Fruit fly (Drosophila melanogaster) whole organism, embryonic: ENCODE results near the gene Son.
A peak's percentile ranks its signal among the peaks of the same experiment; 100 is the strongest.

Source experiments
- Bdp1 ChIP-seq: fragments of 200-800 bp; sonication (Bioruptor generic); optimal IDR thresholded peaks from 3 replicates; lab custom pipeline; 2016; ENCODE audit warnings: missing biosample characterization, missing genetic modification characterization
- CG1024 ChIP-seq: fragments of 200-800 bp; sonication (Bioruptor generic); IDR thresholded peaks from 2 replicates; pipeline ENCODE4 v1.3.6; 2022; ENCODE audit warnings: missing biosample characterization, missing genetic modification characterization
- CG10654 ChIP-seq: fragments of 200-800 bp; sonication (Bioruptor generic); optimal IDR thresholded peaks from 2 replicates; lab custom pipeline; 2016; ENCODE audit warnings: missing biosample characterization, missing genetic modification characterization
- CG11398 ChIP-seq: fragments of 200-800 bp; sonication (Bioruptor generic); optimal IDR thresholded peaks from 2 replicates; lab custom pipeline; 2016; ENCODE audit warnings: missing biosample characterization, missing genetic modification characterization
- CG11504 ChIP-seq: fragments of 200-800 bp; sonication (Bioruptor generic); optimal IDR thresholded peaks from 3 replicates; lab custom pipeline; 2019; ENCODE audit warnings: missing biosample characterization, mild to moderate bottlenecking, missing genetic modification characterization, moderate library complexity
- CG13287 ChIP-seq: fragments of 200-800 bp; sonication (Bioruptor generic); IDR thresholded peaks from 2 replicates; pipeline ENCODE4 v1.3.6; 2022; ENCODE audit warnings: missing biosample characterization, missing genetic modification characterization; ENCODE audit not compliant: partially characterized antibody
- CG14050 ChIP-seq: fragments of 200-800 bp; sonication (Bioruptor generic); IDR thresholded peaks from 3 replicates; pipeline ENCODE4 v1.3.6; 2022; ENCODE audit warnings: missing biosample characterization, missing genetic modification characterization
- CG14965 ChIP-seq: fragments of 200-800 bp; sonication (Bioruptor generic); optimal IDR thresholded peaks from 2 replicates; lab custom pipeline; 2016; ENCODE audit warnings: missing biosample characterization, missing genetic modification characterization, borderline replicate concordance
- CG15514 ChIP-seq: fragments of 200-800 bp; sonication (Bioruptor generic); optimal IDR thresholded peaks from 3 replicates; lab custom pipeline; 2017; ENCODE audit warnings: missing biosample characterization, missing genetic modification characterization, mild to moderate bottlenecking, moderate library complexity, missing genetic modification reagents
- CG1647 ChIP-seq: fragments of 200-800 bp; sonication (Bioruptor generic); optimal IDR thresholded peaks from 3 replicates; lab custom pipeline; 2016; ENCODE audit warnings: missing biosample characterization, missing genetic modification characterization
- CG17328 ChIP-seq: fragments of 200-800 bp; sonication (Bioruptor generic); IDR thresholded peaks from 2 replicates; pipeline ENCODE4 v1.3.6; 2022; ENCODE audit warnings: missing biosample characterization, missing genetic modification characterization
- CG34224 ChIP-seq: fragments of 200-800 bp; sonication (Bioruptor generic); IDR thresholded peaks from 3 replicates; pipeline ENCODE4 v1.3.6; 2022; ENCODE audit warnings: missing biosample characterization, missing genetic modification characterization; ENCODE audit not compliant: partially characterized antibody
- CG4404 ChIP-seq: fragments of 200-800 bp; sonication (Bioruptor generic); IDR thresholded peaks from 2 replicates; pipeline ENCODE4 v1.3.6; 2022; ENCODE audit warnings: missing biosample characterization, missing genetic modification characterization
- CG6272 ChIP-seq: fragments of 200-800 bp; sonication (Bioruptor generic); IDR thresholded peaks from 2 replicates; pipeline ENCODE4 v1.3.6; 2022; ENCODE audit warnings: missing biosample characterization, missing genetic modification characterization
- CG8765 ChIP-seq: fragments of 200-800 bp; sonication (Bioruptor generic); IDR thresholded peaks from 2 replicates; pipeline ENCODE4 v1.3.6; 2022; ENCODE audit warnings: missing biosample characterization, missing genetic modification characterization
- CG9797 ChIP-seq: fragments of 200-800 bp; sonication (Bioruptor generic); optimal IDR thresholded peaks from 3 replicates; lab custom pipeline; 2018; ENCODE audit warnings: missing biosample characterization, mild to moderate bottlenecking, missing genetic modification characterization
- CrebB ChIP-seq: fragments of 200-800 bp; sonication (Bioruptor generic); optimal IDR thresholded peaks from 3 replicates; lab custom pipeline; 2018; ENCODE audit warnings: missing biosample characterization, mild to moderate bottlenecking, missing genetic modification characterization
- D19B ChIP-seq: fragments of 200-800 bp; sonication (Bioruptor generic); optimal IDR thresholded peaks from 2 replicates; lab custom pipeline; 2017; ENCODE audit warnings: missing biosample characterization, mild to moderate bottlenecking, missing genetic modification characterization
- Dfd ChIP-seq, 2 experiments: fragments of >200 bp; optimal IDR thresholded peaks; 2 replicates each; lab custom pipeline; 2017; ENCODE audit warnings: missing biosample characterization in 2 of 2, missing genetic modification characterization in 2 of 2
- Dll ChIP-seq: fragments of 200-800 bp; sonication (Bioruptor generic); IDR thresholded peaks from 4 replicates; pipeline ENCODE4 v1.3.6; 2022; ENCODE audit warnings: missing biosample characterization, missing genetic modification characterization; ENCODE audit not compliant: partially characterized antibody
- Doc2 ChIP-seq: fragments of 200-800 bp; sonication (Bioruptor generic); IDR thresholded peaks from 2 replicates; pipeline ENCODE4 v1.3.6; 2022; ENCODE audit warnings: missing biosample characterization, missing genetic modification characterization
- Drgx ChIP-seq: fragments of 200-800 bp; sonication (Bioruptor generic); IDR thresholded peaks from 2 replicates; pipeline ENCODE4 v1.3.6; 2022; ENCODE audit warnings: missing biosample characterization, missing genetic modification characterization
- Elba2 ChIP-seq: fragments of 200-800 bp; sonication (Bioruptor generic); optimal IDR thresholded peaks from 3 replicates; lab custom pipeline; 2016; ENCODE audit warnings: missing biosample characterization, missing genetic modification characterization
- Fer1 ChIP-seq: fragments of 200-800 bp; sonication (Bioruptor generic); optimal IDR thresholded peaks from 2 replicates; lab custom pipeline; 2017; ENCODE audit warnings: missing biosample characterization, mild to moderate bottlenecking, missing genetic modification characterization
- GATAe ChIP-seq: fragments of 200-800 bp; sonication (Bioruptor generic); conservative IDR thresholded peaks from 2 replicates; pipeline ENCODE4 v1.3.6; 2022; ENCODE audit warnings: missing biosample characterization, missing genetic modification characterization
- HHEX ChIP-seq: fragments of 200-800 bp; sonication (Bioruptor generic); optimal IDR thresholded peaks from 3 replicates; lab custom pipeline; 2017; ENCODE audit warnings: missing biosample characterization, mild to moderate bottlenecking, missing genetic modification characterization, missing genetic modification reagents
- Hsf ChIP-seq: fragments of 200-800 bp; sonication (Bioruptor generic); optimal IDR thresholded peaks from 3 replicates; lab custom pipeline; 2016; ENCODE audit warnings: missing biosample characterization, missing genetic modification characterization
- NFAT ChIP-seq: fragments of 200-800 bp; sonication (Bioruptor generic); IDR thresholded peaks from 2 replicates; pipeline ENCODE4 v1.3.6; 2022; ENCODE audit warnings: missing biosample characterization, missing genetic modification characterization
- Oli ChIP-seq: fragments of 200-800 bp; sonication (Bioruptor generic); optimal IDR thresholded peaks from 2 replicates; lab custom pipeline; 2018; ENCODE audit warnings: missing biosample characterization, mild to moderate bottlenecking, missing genetic modification characterization, moderate library complexity
- Ravus ChIP-seq: fragments of 200-800 bp; sonication (Bioruptor generic); IDR thresholded peaks from 2 replicates; pipeline ENCODE4 v1.3.6; 2022; ENCODE audit warnings: missing biosample characterization, missing genetic modification characterization
- Rfx ChIP-seq: fragments of 200-800 bp; sonication (Bioruptor generic); IDR thresholded peaks from 2 replicates; pipeline ENCODE4 v1.3.6; 2022; ENCODE audit warnings: missing biosample characterization, missing genetic modification characterization
- Sox102F ChIP-seq: fragments of 200-800 bp; sonication (Bioruptor generic); optimal IDR thresholded peaks from 2 replicates; lab custom pipeline; 2018; ENCODE audit warnings: missing biosample characterization, mild to moderate bottlenecking, missing genetic modification characterization, moderate library complexity
- Taf1 ChIP-seq: fragments of 200-800 bp; sonication (Bioruptor generic); IDR thresholded peaks from 2 replicates; pipeline ENCODE4 v1.3.6; 2022; ENCODE audit warnings: missing biosample characterization, missing genetic modification characterization
- Tbp ChIP-seq: fragments of >200 bp; optimal IDR thresholded peaks from 2 replicates; lab custom pipeline; 2018; ENCODE audit warnings: missing biosample characterization, missing genetic modification characterization
- ewg ChIP-seq: fragments of 200-800 bp; sonication (Bioruptor generic); optimal IDR thresholded peaks from 3 replicates; lab custom pipeline; 2017; ENCODE audit warnings: mild to moderate bottlenecking, missing biosample characterization, missing genetic modification reagents, missing genetic modification characterization
- exex ChIP-seq: fragments of 200-800 bp; sonication (Bioruptor generic); optimal IDR thresholded peaks from 4 replicates; lab custom pipeline; 2018; ENCODE audit warnings: missing biosample characterization, mild to moderate bottlenecking, missing genetic modification characterization, moderate library complexity
- fd96Cb ChIP-seq: fragments of 200-800 bp; sonication (Bioruptor generic); optimal IDR thresholded peaks from 2 replicates; lab custom pipeline; 2018; ENCODE audit warnings: missing biosample characterization, mild to moderate bottlenecking, missing genetic modification characterization, moderate library complexity
- fu2 ChIP-seq: fragments of 200-800 bp; sonication (Bioruptor generic); optimal IDR thresholded peaks from 2 replicates; lab custom pipeline; 2016; ENCODE audit warnings: missing biosample characterization, missing genetic modification characterization
- gce ChIP-seq: fragments of 200-800 bp; sonication (Bioruptor generic); IDR thresholded peaks from 3 replicates; pipeline ENCODE4 v1.3.6; 2022; ENCODE audit warnings: missing biosample characterization, missing genetic modification characterization
- gsb-n ChIP-seq: fragments of 200-800 bp; sonication (Bioruptor generic); optimal IDR thresholded peaks from 3 replicates; lab custom pipeline; 2018; ENCODE audit warnings: missing biosample characterization, mild to moderate bottlenecking, missing genetic modification characterization
- hbn ChIP-seq: fragments of 200-800 bp; sonication (Bioruptor generic); IDR thresholded peaks from 2 replicates; pipeline ENCODE4 v1.3.6; 2022; ENCODE audit warnings: missing biosample characterization, missing genetic modification characterization; ENCODE audit not compliant: partially characterized antibody
- hth ChIP-seq: fragments of >200 bp; optimal IDR thresholded peaks from 2 replicates; lab custom pipeline; 2017; ENCODE audit warnings: inconsistent platforms
- ind ChIP-seq: fragments of 200-800 bp; sonication (Bioruptor generic); optimal IDR thresholded peaks from 3 replicates; lab custom pipeline; 2016; ENCODE audit warnings: missing biosample characterization, missing genetic modification characterization
- lilli ChIP-seq: fragments of 200-800 bp; sonication (Bioruptor generic); optimal IDR thresholded peaks from 3 replicates; lab custom pipeline; 2016; ENCODE audit warnings: missing biosample characterization, missing genetic modification characterization
- nerfin-2 ChIP-seq: fragments of 200-800 bp; sonication (Bioruptor generic); IDR thresholded peaks from 2 replicates; pipeline ENCODE4 v1.3.6; 2022; ENCODE audit warnings: missing biosample characterization, missing genetic modification characterization; ENCODE audit not compliant: partially characterized antibody
- onecut ChIP-seq: fragments of 200-800 bp; sonication (Bioruptor generic); IDR thresholded peaks from 2 replicates; pipeline ENCODE4 v1.3.6; 2022; ENCODE audit warnings: missing biosample characterization, missing genetic modification characterization
- otp ChIP-seq: fragments of 200-800 bp; sonication (Bioruptor generic); IDR thresholded peaks from 3 replicates; pipeline ENCODE4, ENCODE4 v1.3.6; 2022; ENCODE audit warnings: missing biosample characterization, missing genetic modification characterization
- pho ChIP-seq: fragments of 200-800 bp; sonication (Bioruptor generic); optimal IDR thresholded peaks from 2 replicates; lab custom pipeline; 2016; ENCODE audit warnings: missing biosample characterization, missing genetic modification characterization
- schlank ChIP-seq: fragments of 200-800 bp; sonication (Bioruptor generic); optimal IDR thresholded peaks from 2 replicates; lab custom pipeline; 2018; ENCODE audit warnings: missing biosample characterization, mild to moderate bottlenecking, missing genetic modification characterization
- sima ChIP-seq: fragments of 200-800 bp; sonication (Bioruptor generic); optimal IDR thresholded peaks from 2 replicates; lab custom pipeline; 2016; ENCODE audit warnings: missing biosample characterization, missing genetic modification characterization
- tap ChIP-seq: fragments of 200-800 bp; optimal IDR thresholded peaks from 3 replicates; lab custom pipeline; 2019; ENCODE audit warnings: missing biosample characterization, mild to moderate bottlenecking, missing genetic modification characterization, moderate library complexity
- tio ChIP-seq: fragments of 200-800 bp; sonication (Bioruptor generic); optimal IDR thresholded peaks from 2 replicates; lab custom pipeline; 2017; ENCODE audit warnings: missing biosample characterization, missing genetic modification characterization, inconsistent platforms

The Son gene

dm6 chr3R:9590952-9591532 lies 13.2 kb downstream of the Son start, which contains the start of the genes bocks and CG8312 (continued):
- TF ChIP-seq Sox102F (no peak), CG15514 (GFP tag; lab: Kevin White, UChicago) (peak; percentile 80), ind (GFP tag; lab: Kevin White, UChicago) (peak; percentile 26), gsb-n (tag; lab: Kevin White, UChicago) (peak; percentile 66), CG14050 (GFP tag; lab: Robert Waterston, UW) (no peak), Dll (GFP tag; lab: Robert Waterston, UW) (no peak), Elba2 (GFP tag; lab: Kevin White, UChicago) (no peak), GATAe (GFP tag; lab: Robert Waterston, UW) (no peak), Bdp1 (GFP tag; lab: Kevin White, UChicago) (peak; percentile 26), Oli (tag; lab: Kevin White, UChicago) (no peak), NFAT (GFP tag; lab: Robert Waterston, UW) (no peak), sima (GFP tag; lab: Kevin White, UChicago) (no peak), fu2 (GFP tag; lab: Kevin White, UChicago) (peak; percentile 13), Taf1 (GFP tag; lab: Robert Waterston, UW) (no peak), tio (GFP tag; lab: Kevin White, UChicago) (no peak), ewg (GFP tag; lab: Kevin White, UChicago) (peak; percentile 80), tap (tag; lab: Kevin White, UChicago) (no peak), CG11398 (peak; percentile 21), Fer1 (peak; percentile 48), CG4404 (GFP tag; lab: Robert Waterston, UW) (no peak), Doc2 (GFP tag; lab: Robert Waterston, UW) (no peak), CG13287 (no peak), onecut (GFP tag; lab: Robert Waterston, UW) (peak; percentile 74), schlank (tag; lab: Kevin White, UChicago) (no peak), Dfd (GFP tag; optimal IDR thresholded peaks at IDR 0.05; lab: Kevin White, UChicago) (no peak), Tbp (GFP tag; lab: Kevin White, UChicago) (no peak), Rfx (no peak), exex (no peak), CG34224 (GFP tag; lab: Robert Waterston, UW) (no peak), CrebB (tag; lab: Kevin White, UChicago) (peak; percentile 60), Drgx (no peak), CG10654 (GFP tag; lab: Kevin White, UChicago) (peak; percentile 38), CG17328 (GFP tag; lab: Robert Waterston, UW) (no peak), CG8765 (GFP tag; lab: Robert Waterston, UW) (no peak), CG11504 (tag; lab: Kevin White, UChicago) (no peak), fd96Cb (tag; lab: Kevin White, UChicago) (no peak), Hsf (GFP tag; lab: Kevin White, UChicago) (peak; percentile 55), nerfin-2 (GFP tag; lab: Robert Waterston, UW) (no peak), hbn (GFP tag; lab: Robert Waterston, UW) (no peak), Ravus (no peak), D19B (GFP tag; lab: Kevin White, UChicago) (no peak), otp (no peak), CG1024 (no peak), hth (no peak), CG14965 (GFP tag; lab: Kevin White, UChicago) (no peak), CG1647 (GFP tag; lab: Kevin White, UChicago) (peak; percentile 17), gce (no peak), pho (GFP tag; lab: Kevin White, UChicago) (peak; percentile 65), lilli (peak; percentile 69), CG6272 (GFP tag; lab: Robert Waterston, UW) (no peak), CG9797 (GFP tag; lab: Kevin White, UChicago) (peak; percentile 97), HHEX (no peak)
